Fruit fly (Drosophila melanogaster) Kc167 (cell line): ENCODE data around the gene nonA-l.

Experiments used
- Myc ChIP-seq: fragments of >200 bp; optimal IDR thresholded peaks from 2 replicates; lab custom pipeline; 2017; ENCODE audit warnings: missing external identifiers
- Sin3A ChIP-seq: fragments of >200 bp; optimal IDR thresholded peaks from 2 replicates; lab custom pipeline; 2018; ENCODE audit warnings: missing external identifiers
- h ChIP-seq: fragments of >200 bp; optimal IDR thresholded peaks from 3 replicates; lab custom pipeline; 2018; ENCODE audit warnings: missing external identifiers
- insv ChIP-seq: fragments of >200 bp; optimal IDR thresholded peaks from 3 replicates; lab custom pipeline; 2018; ENCODE audit warnings: missing external identifiers
- psq ChIP-seq: fragments of >200 bp; optimal IDR thresholded peaks from 2 replicates; lab custom pipeline; 2017; ENCODE audit warnings: missing external identifiers
- ttk ChIP-seq: sonication (Bioruptor generic); optimal IDR thresholded peaks from 2 replicates; lab custom pipeline; 2017; ENCODE audit warnings: missing external identifiers

dm6 chr3R:16605929-16606328 lies 34.1 kb upstream of the nonA-l start:
- TF ChIP-seq Myc (lab: Kevin White, UChicago) (no peak), h (no peak), ttk (lab: Kevin White, UChicago) (no peak), Sin3A (no peak), psq (lab: Kevin White, UChicago) (no peak), insv (lab: Kevin White, UChicago) (no peak)
